Fruit fly (Drosophila melanogaster) whole organism, embryonic: ENCODE data around the gene CG17364.

Experiments used
- Abd-B ChIP-seq: fragments of 200-800 bp; sonication (Bioruptor generic); optimal IDR thresholded peaks from 2 replicates; lab custom pipeline; 2018; ENCODE audit warnings: missing biosample characterization, mild to moderate bottlenecking, missing genetic modification characterization, moderate library complexity
- B-H2 ChIP-seq: fragments of 200-800 bp; sonication (Bioruptor generic); optimal IDR thresholded peaks from 2 replicates; lab custom pipeline; 2018; ENCODE audit warnings: missing biosample characterization, mild to moderate bottlenecking, missing genetic modification characterization
- Bgb ChIP-seq: fragments of 200-800 bp; sonication (Bioruptor generic); IDR thresholded peaks from 2 replicates; pipeline ENCODE4 v1.3.6; 2022; ENCODE audit warnings: missing biosample characterization, missing genetic modification characterization; ENCODE audit not compliant: partially characterized antibody
- CG10267 ChIP-seq: fragments of 200-800 bp; sonication (Bioruptor generic); optimal IDR thresholded peaks from 2 replicates; lab custom pipeline; 2018; ENCODE audit warnings: missing biosample characterization, mild to moderate bottlenecking, missing genetic modification characterization, moderate library complexity
- CG10321 ChIP-seq: fragments of 200-800 bp; sonication (Bioruptor generic); IDR thresholded peaks from 2 replicates; pipeline ENCODE4 v1.3.6; 2022; ENCODE audit warnings: missing biosample characterization, missing genetic modification characterization
- CG10979 ChIP-seq: fragments of 200-800 bp; sonication (Bioruptor generic); optimal IDR thresholded peaks from 2 replicates; lab custom pipeline; 2018; ENCODE audit warnings: missing biosample characterization, mild to moderate bottlenecking, missing genetic modification characterization, moderate library complexity
- CG13287 ChIP-seq: fragments of 200-800 bp; sonication (Bioruptor generic); IDR thresholded peaks from 2 replicates; pipeline ENCODE4 v1.3.6; 2022; ENCODE audit warnings: missing biosample characterization, missing genetic modification characterization; ENCODE audit not compliant: partially characterized antibody
- CG13424 ChIP-seq: fragments of 200-800 bp; sonication (Bioruptor generic); optimal IDR thresholded peaks from 2 replicates; lab custom pipeline; 2019; ENCODE audit warnings: missing biosample characterization, mild to moderate bottlenecking, missing genetic modification characterization, moderate library complexity
- CG14441 ChIP-seq: fragments of 200-800 bp; sonication (Bioruptor generic); IDR thresholded peaks from 2 replicates; pipeline ENCODE4 v1.3.6; 2022; ENCODE audit warnings: missing biosample characterization, missing genetic modification characterization
- CG2120 ChIP-seq: fragments of 200-800 bp; sonication (Bioruptor generic); optimal IDR thresholded peaks from 3 replicates; lab custom pipeline; 2016; ENCODE audit warnings: missing biosample characterization, missing genetic modification characterization
- CG4328 ChIP-seq: fragments of 200-800 bp; sonication (Bioruptor generic); optimal IDR thresholded peaks from 3 replicates; lab custom pipeline; 2017; ENCODE audit warnings: missing biosample characterization, missing genetic modification reagents, missing genetic modification characterization
- CG4360 ChIP-seq: fragments of 200-800 bp; sonication (Bioruptor generic); IDR thresholded peaks from 2 replicates; pipeline ENCODE4 v1.3.6; 2022; ENCODE audit warnings: missing biosample characterization, missing genetic modification characterization
- CG7839 ChIP-seq: fragments of 200-800 bp; sonication (Bioruptor generic); optimal IDR thresholded peaks from 3 replicates; lab custom pipeline; 2018; ENCODE audit warnings: missing biosample characterization, mild to moderate bottlenecking, missing genetic modification characterization, moderate library complexity
- CG9932 ChIP-seq: fragments of 200-800 bp; sonication (Bioruptor generic); IDR thresholded peaks from 2 replicates; pipeline ENCODE4 v1.3.6; 2022; ENCODE audit warnings: missing biosample characterization, missing genetic modification characterization
- CTCF ChIP-seq: fragments of 200-800 bp; sonication (Bioruptor generic); optimal IDR thresholded peaks from 2 replicates; lab custom pipeline; 2017; ENCODE audit warnings: missing biosample characterization, mild to moderate bottlenecking, missing genetic modification characterization, moderate library complexity
- Dll ChIP-seq: fragments of 200-800 bp; sonication (Bioruptor generic); IDR thresholded peaks from 4 replicates; pipeline ENCODE4 v1.3.6; 2022; ENCODE audit warnings: missing biosample characterization, missing genetic modification characterization; ENCODE audit not compliant: partially characterized antibody
- Doc3 ChIP-seq: fragments of 200-800 bp; sonication (Bioruptor generic); IDR thresholded peaks from 3 replicates; pipeline ENCODE4 v1.3.6; 2022; ENCODE audit warnings: missing biosample characterization, missing genetic modification characterization; ENCODE audit not compliant: partially characterized antibody
- E2f2 ChIP-seq: fragments of 200-800 bp; sonication (Bioruptor generic); IDR thresholded peaks from 2 replicates; pipeline ENCODE4 v1.3.6; 2022; ENCODE audit warnings: missing biosample characterization, missing genetic modification characterization
- Gsc ChIP-seq: fragments of 200-800 bp; sonication (Bioruptor generic); IDR thresholded peaks from 2 replicates; pipeline ENCODE4 v1.3.6; 2022; ENCODE audit warnings: missing biosample characterization, missing genetic modification characterization
- HLH4C ChIP-seq: fragments of 200-800 bp; sonication (Bioruptor generic); IDR thresholded peaks from 3 replicates; pipeline ENCODE4 v1.3.6; 2022; ENCODE audit warnings: missing biosample characterization, missing genetic modification characterization; ENCODE audit not compliant: partially characterized antibody
- Hmr ChIP-seq: fragments of 200-800 bp; sonication (Bioruptor generic); optimal IDR thresholded peaks from 3 replicates; lab custom pipeline; 2017; ENCODE audit warnings: mild to moderate bottlenecking, missing biosample characterization, missing genetic modification reagents, missing genetic modification characterization
- Lhr ChIP-seq: fragments of 200-800 bp; sonication (Bioruptor generic); optimal IDR thresholded peaks from 3 replicates; lab custom pipeline; 2017; ENCODE audit warnings: mild to moderate bottlenecking, missing biosample characterization, missing genetic modification reagents, missing genetic modification characterization
- MESR4 ChIP-seq: fragments of 200-800 bp; sonication (Bioruptor generic); optimal IDR thresholded peaks from 2 replicates; lab custom pipeline; 2018; ENCODE audit warnings: missing biosample characterization, mild to moderate bottlenecking, missing genetic modification characterization, moderate library complexity
- Nf-YC ChIP-seq: fragments of 200-800 bp; optimal IDR thresholded peaks from 3 replicates; lab custom pipeline; 2019; ENCODE audit warnings: missing biosample characterization, mild to moderate bottlenecking, missing genetic modification characterization, moderate library complexity
- Oli ChIP-seq: fragments of 200-800 bp; sonication (Bioruptor generic); optimal IDR thresholded peaks from 2 replicates; lab custom pipeline; 2018; ENCODE audit warnings: missing biosample characterization, mild to moderate bottlenecking, missing genetic modification characterization, moderate library complexity
- PHDP ChIP-seq: fragments of 200-800 bp; sonication (Bioruptor generic); optimal IDR thresholded peaks from 3 replicates; lab custom pipeline; 2018; ENCODE audit warnings: missing biosample characterization, mild to moderate bottlenecking, missing genetic modification characterization, moderate library complexity
- Pdp1 ChIP-seq, 2 experiments: fragments of 200-800 bp; sonication (Bioruptor generic); optimal IDR thresholded peaks; 3 replicates each; lab custom pipeline; 2016; ENCODE audit warnings: missing biosample characterization in 2 of 2, missing genetic modification characterization in 2 of 2, mild to moderate bottlenecking in 1 of 2, moderate library complexity in 1 of 2
- Ravus ChIP-seq: fragments of 200-800 bp; sonication (Bioruptor generic); IDR thresholded peaks from 2 replicates; pipeline ENCODE4 v1.3.6; 2022; ENCODE audit warnings: missing biosample characterization, missing genetic modification characterization
- Scr ChIP-seq: fragments of 200-800 bp; sonication (Bioruptor generic); IDR thresholded peaks from 2 replicates; pipeline ENCODE4 v1.3.6; 2022; ENCODE audit warnings: missing biosample characterization, missing genetic modification characterization; ENCODE audit not compliant: partially characterized antibody
- Sox102F ChIP-seq: fragments of 200-800 bp; sonication (Bioruptor generic); optimal IDR thresholded peaks from 2 replicates; lab custom pipeline; 2018; ENCODE audit warnings: missing biosample characterization, mild to moderate bottlenecking, missing genetic modification characterization, moderate library complexity
- Xrp1 ChIP-seq: fragments of 200-800 bp; sonication (Bioruptor generic); IDR thresholded peaks from 2 replicates; pipeline ENCODE4 v1.3.6; 2022; ENCODE audit warnings: missing biosample characterization, missing genetic modification characterization
- ac ChIP-seq: fragments of 200-800 bp; sonication (Bioruptor generic); optimal IDR thresholded peaks from 3 replicates; lab custom pipeline; 2017; ENCODE audit warnings: missing biosample characterization, mild to moderate bottlenecking, missing genetic modification characterization
- al ChIP-seq: fragments of 200-800 bp; sonication (Bioruptor generic); IDR thresholded peaks from 2 replicates; pipeline ENCODE4 v1.3.6; 2022; ENCODE audit warnings: missing biosample characterization, missing genetic modification characterization
- dimm ChIP-seq: fragments of 200-800 bp; sonication (Bioruptor generic); IDR thresholded peaks from 2 replicates; pipeline ENCODE4 v1.3.6; 2022; ENCODE audit warnings: missing biosample characterization, missing genetic modification characterization
- fu2 ChIP-seq: fragments of 200-800 bp; sonication (Bioruptor generic); optimal IDR thresholded peaks from 2 replicates; lab custom pipeline; 2016; ENCODE audit warnings: missing biosample characterization, missing genetic modification characterization
- hbn ChIP-seq: fragments of 200-800 bp; sonication (Bioruptor generic); IDR thresholded peaks from 2 replicates; pipeline ENCODE4 v1.3.6; 2022; ENCODE audit warnings: missing biosample characterization, missing genetic modification characterization; ENCODE audit not compliant: partially characterized antibody
- hkb ChIP-seq, 2 experiments: fragments of 200-800 bp in 1 of 2; fragments of >200 bp in 1 of 2; sonication (Bioruptor generic) in 1 of 2; IDR thresholded peaks in 1 of 2; optimal IDR thresholded peaks in 1 of 2; 2 replicates each; pipeline versions ENCODE4 v1.3.6 to Lab custom; 2017 to 2022; ENCODE audit warnings: missing biosample characterization in 1 of 2, missing genetic modification characterization in 1 of 2
- nau ChIP-seq: fragments of 200-800 bp; sonication (Bioruptor generic); optimal IDR thresholded peaks from 3 replicates; lab custom pipeline; 2017; ENCODE audit warnings: missing biosample characterization, mild to moderate bottlenecking, missing genetic modification characterization, missing genetic modification reagents
- pho ChIP-seq: fragments of 200-800 bp; sonication (Bioruptor generic); optimal IDR thresholded peaks from 2 replicates; lab custom pipeline; 2016; ENCODE audit warnings: missing biosample characterization, missing genetic modification characterization
- sc ChIP-seq, 3 experiments: fragments of >200 bp in 2 of 3; fragments of 200-800 bp in 1 of 3; sonication (Bioruptor generic) in 1 of 3; optimal IDR thresholded peaks; 2 replicates in 2 of 3; 3 replicates in 1 of 3; lab custom pipeline; 2017; ENCODE audit warnings: mild to moderate bottlenecking in 1 of 3, missing biosample characterization in 1 of 3, missing genetic modification characterization in 1 of 3, missing genetic modification reagents in 1 of 3
- sd ChIP-seq: fragments of 200-800 bp; sonication (Bioruptor generic); optimal IDR thresholded peaks from 3 replicates; lab custom pipeline; 2018; ENCODE audit warnings: missing biosample characterization, mild to moderate bottlenecking, missing genetic modification characterization, moderate library complexity
- slbo ChIP-seq: fragments of 200-800 bp; sonication (Bioruptor generic); IDR thresholded peaks from 2 replicates; pipeline ENCODE4 v1.3.6; 2022; ENCODE audit warnings: missing biosample characterization, missing genetic modification characterization
- so ChIP-seq: fragments of 200-800 bp; sonication (Bioruptor generic); IDR thresholded peaks from 3 replicates; pipeline ENCODE4 v1.3.6; 2022; ENCODE audit warnings: missing biosample characterization, missing genetic modification characterization
- tin ChIP-seq: fragments of 200-800 bp; sonication (Bioruptor generic); optimal IDR thresholded peaks from 3 replicates; lab custom pipeline; 2016; ENCODE audit warnings: missing biosample characterization, missing genetic modification characterization
- unpg ChIP-seq: fragments of 200-800 bp; sonication (Bioruptor generic); optimal IDR thresholded peaks from 3 replicates; lab custom pipeline; 2018; ENCODE audit warnings: missing biosample characterization, mild to moderate bottlenecking, missing genetic modification characterization, moderate library complexity
- vvl ChIP-seq: fragments of 200-800 bp; sonication (Bioruptor generic); IDR thresholded peaks from 2 replicates; pipeline ENCODE4 v1.3.6; 2022; ENCODE audit warnings: missing biosample characterization, missing genetic modification characterization

Gene CG17364

dm6 chr3L:13993742-13994719, 831 bp upstream of the CG17364 start, which contains the start of gene CtsK1 (continued):
- TF ChIP-seq CG10321 (no peak), pho (GFP tag; lab: Kevin White, UChicago) (no peak), vvl (GFP tag; lab: Robert Waterston, UW) (peak; percentile 62), Hmr (peak; percentile 30), CG4328 (GFP tag; lab: Kevin White, UChicago) (no peak), HLH4C (GFP tag; lab: Robert Waterston, UW) (peak; percentile 53; the same call in 1 of the 3 replicates), CG2120 (GFP tag; lab: Kevin White, UChicago) (peak; percentile 34), so (no peak), sc (optimal IDR thresholded peaks at IDR 0.05; lab: Kevin White, UChicago) (no peak), sc (GFP tag; optimal IDR thresholded peaks at IDR 0.05; lab: Kevin White, UChicago) (no peak), Sox102F (no peak), E2f2 (GFP tag; lab: Robert Waterston, UW) (peak; percentile 74), CG10979 (tag; lab: Kevin White, UChicago) (peak; percentile 6), Gsc (GFP tag; lab: Robert Waterston, UW) (no peak), Dll (peak; percentile 90), CTCF (GFP tag; lab: Kevin White, UChicago) (peak; percentile 21), CG13287 (GFP tag; lab: Robert Waterston, UW) (peak; percentile 86), CG9932 (GFP tag; lab: Robert Waterston, UW) (no peak), unpg (GFP tag; lab: Kevin White, UChicago) (peak; percentile 22), Abd-B (GFP tag; lab: Kevin White, UChicago) (peak; percentile 48), nau (GFP tag; lab: Kevin White, UChicago) (no peak), ac (GFP tag; lab: Kevin White, UChicago) (no peak), al (no peak), dimm (GFP tag; lab: Robert Waterston, UW) (no peak), Lhr (GFP tag; lab: Kevin White, UChicago) (peak; percentile 39), CG10267 (tag; lab: Kevin White, UChicago) (peak; percentile 38), Nf-YC (tag; lab: Kevin White, UChicago) (no peak), tin (no peak), hkb (optimal IDR thresholded peaks at IDR 0.05; lab: Kevin White, UChicago) (no peak), hkb (GFP tag; IDR thresholded peaks at IDR 0.05; lab: Robert Waterston, UW) (peak; percentile 44; the same call in 1 of the 2 replicates), Oli (tag; lab: Kevin White, UChicago) (peak; percentile 12), fu2 (GFP tag; lab: Kevin White, UChicago) (no peak), slbo (peak; percentile 49), sd (tag; lab: Kevin White, UChicago) (no peak), MESR4 (no peak), B-H2 (GFP tag; lab: Kevin White, UChicago) (no peak), PHDP (tag; lab: Kevin White, UChicago) (peak; percentile 32), Xrp1 (peak; percentile 70), CG14441 (GFP tag; lab: Robert Waterston, UW) (peak; percentile 50; the same call in 1 of the 2 replicates), CG7839 (tag; lab: Kevin White, UChicago) (peak; percentile 44), Scr (GFP tag; lab: Robert Waterston, UW) (peak; percentile 76), Bgb (GFP tag; lab: Robert Waterston, UW) (peak; percentile 72; the same call in 1 of the 2 replicates), hbn (GFP tag; lab: Robert Waterston, UW) (peak; percentile 72), CG13424 (tag; lab: Kevin White, UChicago) (peak; percentile 30), Doc3 (GFP tag; lab: Robert Waterston, UW) (peak; percentile 78), Ravus (GFP tag; lab: Robert Waterston, UW) (no peak), Pdp1 (GFP tag; optimal IDR thresholded peaks at IDR 0.05; lab: Kevin White, UChicago) (peak in 1 of 2 experiments; percentile 3), CG4360 (no peak)
